Worm (Caenorhabditis elegans): ENCODE measurements around the gene ZK899.3.

- TF ChIP-seq egl-27 (tag; optimal IDR thresholded peaks at IDR 0.05): no peak
- peak in 2 of 6 experiments; percentile 28 to 54 for TF ChIP-seq elt-3 (tag; optimal IDR thresholded peaks at IDR 0.05)
- peak; percentile 70 for TF ChIP-seq blmp-1 (tag; optimal IDR thresholded peaks at IDR 0.05)
- TF ChIP-seq alr-1 (tag; optimal IDR thresholded peaks at IDR 0.05; ENCODE audit: borderline replicate concordance): no peak
- TF ChIP-seq nhr-76 (tag; optimal IDR thresholded peaks at IDR 0.05): no peak
- TF ChIP-seq unc-62 (GFP tag; optimal IDR thresholded peaks at IDR 0.05): no peak
- TF ChIP-seq zag-1 (tag; optimal IDR thresholded peaks at IDR 0.05): no peak
- no peak for TF ChIP-seq ceh-82 (tag; optimal IDR thresholded peaks at IDR 0.05)
These were observed 43.8 kb upstream of the ZK899.3 start for ce11 chrX:9409114-9409513.

Measured in whole organism, L1 larva.